Worm (Caenorhabditis elegans) whole organism, young adult: ENCODE measurements around the gene F08F8.9.

Experiments used
- C06A6.2 ChIP-seq: fragments of 200-800 bp; sonication (Bioruptor generic); conservative IDR thresholded peaks from 2 replicates; pipeline ENCODE4 v1.3.6; 2022; ENCODE audit warnings: missing genetic modification characterization, missing compliant biosample characterization
- C17E4.6 ChIP-seq: fragments of 200-800 bp; sonication (Bioruptor generic); IDR thresholded peaks from 2 replicates; pipeline ENCODE4 v1.3.6; 2022; ENCODE audit warnings: missing genetic modification reagents, missing genetic modification characterization, missing compliant biosample characterization
- F39B2.1 ChIP-seq: fragments of 200-800 bp; sonication (Bioruptor generic); IDR thresholded peaks from 2 replicates; pipeline ENCODE4 v1.3.6; 2022; ENCODE audit warnings: missing genetic modification reagents, missing genetic modification characterization, missing compliant biosample characterization
- K11D2.4 ChIP-seq: fragments of 200-800 bp; sonication (Bioruptor generic); IDR thresholded peaks from 2 replicates; pipeline ENCODE4 v1.3.6; 2022; ENCODE audit warnings: missing genetic modification reagents, missing genetic modification characterization, missing compliant biosample characterization
- T07F8.4 ChIP-seq: sonication (generic microtip); optimal IDR thresholded peaks from 2 replicates; lab custom pipeline; 2016; ENCODE audit warnings: mild to moderate bottlenecking, missing genetic modification characterization, moderate library complexity, missing compliant biosample characterization
- T26A5.8 ChIP-seq: sonication (generic microtip); optimal IDR thresholded peaks from 2 replicates; lab custom pipeline; 2016; ENCODE audit warnings: missing genetic modification characterization, missing compliant biosample characterization
- Y53F4B.3 ChIP-seq: fragments of 200-800 bp; sonication (Bioruptor generic); IDR thresholded peaks from 2 replicates; pipeline ENCODE4 v1.3.6; 2022; ENCODE audit warnings: missing genetic modification reagents, missing genetic modification characterization, missing compliant biosample characterization
- Y56A3A.18 ChIP-seq: fragments of 200-800 bp; sonication (Bioruptor generic); IDR thresholded peaks from 2 replicates; pipeline ENCODE4 v1.3.6; 2022; ENCODE audit warnings: missing genetic modification reagents, missing genetic modification characterization, missing compliant biosample characterization
- athp-1 ChIP-seq: sonication (generic microtip); optimal IDR thresholded peaks from 2 replicates; lab custom pipeline; 2017; ENCODE audit warnings: mild to moderate bottlenecking, missing genetic modification characterization, missing compliant biosample characterization
- bed-1 ChIP-seq: fragments of 200-800 bp; sonication (Bioruptor generic); IDR thresholded peaks from 2 replicates; pipeline ENCODE4 v1.3.6; 2022; ENCODE audit warnings: missing genetic modification reagents, missing genetic modification characterization, missing compliant biosample characterization
- ceh-91 ChIP-seq: fragments of 200-800 bp; sonication (Bioruptor generic); IDR thresholded peaks from 2 replicates; pipeline ENCODE4 v1.3.6; 2022; ENCODE audit warnings: missing genetic modification reagents, missing genetic modification characterization, missing compliant biosample characterization
- die-1 ChIP-seq: sonication (generic microtip); optimal IDR thresholded peaks from 2 replicates; lab custom pipeline; 2016; ENCODE audit warnings: missing genotype, mild to moderate bottlenecking, missing genetic modification characterization, missing compliant biosample characterization
- efl-1 ChIP-seq: fragments of 150-350 bp; optimal IDR thresholded peaks from 2 replicates; lab custom pipeline; 2014; ENCODE audit warnings: missing biosample characterization, missing genetic modification reagents, missing genetic modification characterization
- egl-18 ChIP-seq: fragments of 200-800 bp; sonication (Bioruptor generic); IDR thresholded peaks from 2 replicates; pipeline ENCODE4 v1.3.6; 2022; ENCODE audit warnings: missing genetic modification reagents, missing genetic modification characterization, missing compliant biosample characterization
- hlh-26 ChIP-seq: fragments of 200-800 bp; sonication (Bioruptor generic); conservative IDR thresholded peaks from 2 replicates; pipeline ENCODE4 v1.3.6; 2022; ENCODE audit warnings: missing genetic modification reagents, missing genetic modification characterization, missing compliant biosample characterization
- let-607 ChIP-seq, 2 experiments: fragments of 200-800 bp in 1 of 2; sonication (Bioruptor generic) in 1 of 2; sonication (generic microtip) in 1 of 2; optimal IDR thresholded peaks; 2 replicates each; lab custom pipeline; 2016 to 2018; ENCODE audit warnings: mild to moderate bottlenecking in 2 of 2, missing compliant biosample characterization in 2 of 2, missing genetic modification characterization in 2 of 2, moderate library complexity in 2 of 2, missing genotype in 1 of 2
- lin-26 ChIP-seq: fragments of 200-800 bp; sonication (Bioruptor generic); IDR thresholded peaks from 2 replicates; pipeline ENCODE4 v1.3.6; 2022; ENCODE audit warnings: missing genetic modification reagents, missing genetic modification characterization, missing compliant biosample characterization
- lsy-27 ChIP-seq: sonication (generic microtip); optimal IDR thresholded peaks from 2 replicates; lab custom pipeline; 2017; ENCODE audit warnings: missing genetic modification characterization, mild to moderate bottlenecking, missing compliant biosample characterization, antibody characterized with exemption, missing genotype, borderline replicate concordance; ENCODE audit not compliant: insufficient read depth
- mes-4 ChIP-seq: sonication (generic microtip); optimal IDR thresholded peaks from 2 replicates; lab custom pipeline; 2016; ENCODE audit warnings: missing genotype, missing genetic modification characterization, missing compliant biosample characterization
- nfya-1 ChIP-seq: sonication (generic microtip); optimal IDR thresholded peaks from 2 replicates; lab custom pipeline; 2017; ENCODE audit warnings: antibody characterized with exemption, missing compliant biosample characterization, missing genetic modification characterization, borderline replicate concordance; ENCODE audit not compliant: insufficient read depth
- nfyb-1 ChIP-seq: fragments of 200-800 bp; sonication (Bioruptor generic); IDR thresholded peaks from 2 replicates; pipeline ENCODE4 v1.3.6; 2022; ENCODE audit warnings: missing genetic modification reagents, missing genetic modification characterization, missing compliant biosample characterization
- nhr-27 ChIP-seq: fragments of 200-800 bp; sonication (Bioruptor generic); optimal IDR thresholded peaks from 2 replicates; lab custom pipeline; 2018; ENCODE audit warnings: mild to moderate bottlenecking, missing genetic modification characterization, moderate library complexity, missing compliant biosample characterization
- nhr-80 ChIP-seq: sonication (generic microtip); optimal IDR thresholded peaks from 2 replicates; lab custom pipeline; 2016; ENCODE audit warnings: missing genetic modification characterization, missing compliant biosample characterization
- sea-2 ChIP-seq: fragments of 200-800 bp; sonication (Bioruptor generic); IDR thresholded peaks from 2 replicates; pipeline ENCODE4 v1.3.6; 2022; ENCODE audit warnings: missing genetic modification characterization, missing compliant biosample characterization
- snpc-1.1 ChIP-seq: sonication (generic microtip); optimal IDR thresholded peaks from 2 replicates; lab custom pipeline; 2017; ENCODE audit warnings: missing genetic modification characterization, mild to moderate bottlenecking, missing compliant biosample characterization, antibody characterized with exemption, moderate library complexity, missing genotype, missing genetic modification reagents; ENCODE audit not compliant: insufficient read depth
- snpc-1.3 ChIP-seq: sonication (generic microtip); optimal IDR thresholded peaks from 2 replicates; lab custom pipeline; 2017; ENCODE audit warnings: missing genetic modification characterization, mild to moderate bottlenecking, missing compliant biosample characterization, antibody characterized with exemption, moderate library complexity, missing genotype, missing genetic modification reagents; ENCODE audit not compliant: insufficient read depth
- tbp1 ChIP-seq: fragments of 200-800 bp; sonication (Bioruptor generic); optimal IDR thresholded peaks from 2 replicates; lab custom pipeline; 2018; ENCODE audit warnings: mild to moderate bottlenecking, missing genetic modification characterization, missing compliant biosample characterization
- tbx-9 ChIP-seq: sonication (generic microtip); optimal IDR thresholded peaks from 2 replicates; lab custom pipeline; 2016; ENCODE audit warnings: borderline replicate concordance, missing genetic modification characterization, inconsistent platforms, missing compliant biosample characterization
- tlf-1 ChIP-seq: fragments of 200-800 bp; sonication (Bioruptor generic); optimal IDR thresholded peaks from 2 replicates; lab custom pipeline; 2018; ENCODE audit warnings: mild to moderate bottlenecking, missing genetic modification characterization, missing compliant biosample characterization
- unc-62 ChIP-seq: fragments of 150-350 bp; optimal IDR thresholded peaks from 2 replicates; lab custom pipeline; 2014; ENCODE audit warnings: missing biosample characterization, missing genetic modification reagents, missing genetic modification characterization
- xnd-1 ChIP-seq: sonication (generic microtip); optimal IDR thresholded peaks from 2 replicates; lab custom pipeline; 2016; ENCODE audit warnings: missing genotype, missing genetic modification reagents, missing genetic modification characterization, missing compliant biosample characterization
- zim-3 ChIP-seq: sonication (generic microtip); optimal IDR thresholded peaks from 2 replicates; lab custom pipeline; 2017; ENCODE audit warnings: mild to moderate bottlenecking, missing genetic modification characterization, moderate library complexity, missing compliant biosample characterization
- ztf-22 ChIP-seq: fragments of 200-800 bp; sonication (Bioruptor generic); optimal IDR thresholded peaks from 2 replicates; lab custom pipeline; 2018; ENCODE audit warnings: mild to moderate bottlenecking, missing genetic modification characterization, moderate library complexity, missing compliant biosample characterization
- ztf-25 ChIP-seq: fragments of 200-800 bp; sonication (Bioruptor generic); IDR thresholded peaks from 2 replicates; pipeline ENCODE4 v1.3.6; 2022; ENCODE audit warnings: missing genetic modification reagents, missing genetic modification characterization, missing compliant biosample characterization
- ztf-26 ChIP-seq: sonication (generic microtip); optimal IDR thresholded peaks from 2 replicates; lab custom pipeline; 2017; ENCODE audit warnings: missing genetic modification characterization, missing compliant biosample characterization

The F08F8.9 gene

DNA sequence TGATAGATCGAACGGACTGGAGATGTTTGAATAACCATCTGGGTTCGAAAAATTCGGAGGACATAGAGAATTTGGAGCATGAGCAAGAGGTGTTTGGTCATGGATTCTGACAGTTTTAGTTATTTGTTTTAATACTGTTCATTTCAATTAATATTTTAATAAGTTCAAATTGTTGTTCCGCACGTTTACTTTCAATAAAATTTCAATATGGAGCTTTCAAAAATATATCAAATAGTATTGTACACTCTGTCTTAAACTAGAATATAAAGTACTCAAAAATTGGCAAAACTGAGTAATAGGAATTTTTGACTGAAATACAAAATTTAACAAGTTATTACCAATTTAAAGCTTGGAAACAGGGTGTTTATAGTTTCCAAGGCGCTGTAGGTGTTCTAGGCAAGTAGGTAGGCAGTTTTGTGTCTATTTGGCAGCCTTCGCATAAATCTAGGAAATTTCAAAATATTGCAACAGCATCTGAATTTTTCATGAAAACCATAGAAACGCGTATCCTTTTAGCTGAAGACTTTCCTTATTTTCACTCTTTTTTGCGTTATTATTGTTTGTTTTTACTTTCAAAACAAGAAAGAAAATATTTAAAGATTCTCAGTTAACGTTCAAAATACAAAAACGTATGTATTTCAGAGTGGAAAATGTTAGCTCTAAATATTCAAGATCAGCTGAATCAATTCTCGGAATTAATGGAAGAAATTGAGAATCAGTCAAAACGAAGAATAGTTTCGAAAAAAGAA, 13.4 kb upstream of the F08F8.9 start, which contains the start of the genes T20B12.5 and T20B12.4:
Gene T20B12.5, minus strand, starts transcription at position 101 of the 749 bp plus-strand sequence.
Gene T20B12.4, plus strand, starts transcription at position 699 of the 749 bp plus-strand sequence.
- no peak for TF ChIP-seq nfyb-1 (GFP tag; lab: Robert Waterston, UW)
- TF ChIP-seq unc-62: no peak
- no peak for TF ChIP-seq ztf-22 (GFP tag; lab: Kevin White, UChicago)
- TF ChIP-seq Y56A3A.18 (GFP tag; lab: Robert Waterston, UW): no peak
- TF ChIP-seq F39B2.1: no peak
- no peak for TF ChIP-seq snpc-1.3 (tag; lab: Kevin White, UChicago)
- no peak for TF ChIP-seq egl-18 (GFP tag; lab: Robert Waterston, UW)
- no peak for TF ChIP-seq lsy-27 (tag; lab: Kevin White, UChicago)
- TF ChIP-seq ztf-25 (GFP tag; lab: Robert Waterston, UW): no peak
- no peak for TF ChIP-seq tbx-9 (tag; lab: Kevin White, UChicago)
- TF ChIP-seq T26A5.8: no peak
- no peak for TF ChIP-seq nhr-80 (tag; lab: Kevin White, UChicago)
- no peak for TF ChIP-seq die-1 (tag; lab: Kevin White, UChicago)
- TF ChIP-seq let-607 (tag; optimal IDR thresholded peaks at IDR 0.05; lab: Kevin White, UChicago): no peak
- TF ChIP-seq snpc-1.1 (tag; lab: Kevin White, UChicago): no peak
- TF ChIP-seq C17E4.6: no peak
- TF ChIP-seq, all 124 proteins: peak for 0

ce11 chrIII:7365602-7366001, 11.8 kb upstream of the F08F8.9 start, which contains the start of gene F08F8.11:
TSS of gene F08F8.11 (plus strand) at chrIII:7365902.
- no peak for TF ChIP-seq K11D2.4 (GFP tag; lab: Robert Waterston, UW)
- no peak for TF ChIP-seq hlh-26 (GFP tag; lab: Robert Waterston, UW)
- no peak for TF ChIP-seq efl-1 (GFP tag; lab: Kevin White, UChicago)
- TF ChIP-seq tlf-1 (GFP tag; lab: Kevin White, UChicago): no peak
- TF ChIP-seq tbp1: no peak
- no peak for TF ChIP-seq zim-3 (tag; lab: Kevin White, UChicago)
- TF ChIP-seq T07F8.4 (tag; lab: Kevin White, UChicago): no peak
- no peak for TF ChIP-seq ceh-91
- no peak for TF ChIP-seq xnd-1 (tag; lab: Kevin White, UChicago)
- TF ChIP-seq nfya-1 (tag; lab: Kevin White, UChicago): no peak
- TF ChIP-seq ztf-26 (tag; lab: Kevin White, UChicago): no peak
- no peak for TF ChIP-seq athp-1 (tag; lab: Kevin White, UChicago)
- no peak for TF ChIP-seq sea-2 (GFP tag; lab: Robert Waterston, UW)
- TF ChIP-seq Y53F4B.3 (GFP tag; lab: Robert Waterston, UW): no peak
- TF ChIP-seq nhr-27 (tag; lab: Kevin White, UChicago): no peak
- TF ChIP-seq lin-26 (GFP tag; lab: Robert Waterston, UW): no peak
- no peak for TF ChIP-seq mes-4
- TF ChIP-seq bed-1 (GFP tag; lab: Robert Waterston, UW): no peak
- no peak for TF ChIP-seq C06A6.2
- no peak for TF ChIP-seq tbx-9 (tag; lab: Kevin White, UChicago)
- TF ChIP-seq, all 124 proteins: peak for 0
